Worm (Caenorhabditis elegans) whole organism, young adult: ENCODE results near the gene gpa-8.

ENCODE experiments used
- C06A6.2 ChIP-seq: fragments of 200-800 bp; sonication (Bioruptor generic); conservative IDR thresholded peaks from 2 replicates; pipeline ENCODE4 v1.3.6; 2022; ENCODE audit warnings: missing genetic modification characterization, missing compliant biosample characterization
- C17E4.6 ChIP-seq: fragments of 200-800 bp; sonication (Bioruptor generic); IDR thresholded peaks from 2 replicates; pipeline ENCODE4 v1.3.6; 2022; ENCODE audit warnings: missing genetic modification reagents, missing genetic modification characterization, missing compliant biosample characterization
- F23B12.7 ChIP-seq: sonication (generic microtip); optimal IDR thresholded peaks from 2 replicates; lab custom pipeline; 2017; ENCODE audit warnings: missing genetic modification characterization, mild to moderate bottlenecking, missing compliant biosample characterization, antibody characterized with exemption, moderate library complexity; ENCODE audit not compliant: insufficient read depth
- bed-2 ChIP-seq: fragments of 200-800 bp; sonication (Bioruptor generic); IDR thresholded peaks from 2 replicates; pipeline ENCODE4 v1.3.6; 2022; ENCODE audit warnings: missing genetic modification reagents, missing genetic modification characterization, missing compliant biosample characterization
- chd-7 ChIP-seq: sonication (generic microtip); optimal IDR thresholded peaks from 2 replicates; lab custom pipeline; 2016; ENCODE audit warnings: mild to moderate bottlenecking, missing genetic modification characterization, moderate library complexity, missing compliant biosample characterization
- dox-1 ChIP-seq: fragments of 200-800 bp; sonication (Bioruptor generic); IDR thresholded peaks from 2 replicates; pipeline ENCODE4 v1.3.6; 2022; ENCODE audit warnings: missing genetic modification reagents, missing genetic modification characterization, missing compliant biosample characterization
- dpl-1 ChIP-seq: fragments of 150-350 bp; optimal IDR thresholded peaks from 2 replicates; lab custom pipeline; 2014; ENCODE audit warnings: missing biosample characterization, missing genetic modification reagents, missing genetic modification characterization
- ets-4 ChIP-seq: fragments of 200-800 bp; sonication (Bioruptor generic); optimal IDR thresholded peaks from 2 replicates; lab custom pipeline; 2018; ENCODE audit warnings: mild to moderate bottlenecking, missing genetic modification characterization, missing compliant biosample characterization
- lin-26 ChIP-seq: fragments of 200-800 bp; sonication (Bioruptor generic); IDR thresholded peaks from 2 replicates; pipeline ENCODE4 v1.3.6; 2022; ENCODE audit warnings: missing genetic modification reagents, missing genetic modification characterization, missing compliant biosample characterization
- mcd-1 ChIP-seq: fragments of 200-800 bp; sonication (Bioruptor generic); IDR thresholded peaks from 2 replicates; pipeline ENCODE4 v1.3.6; 2022; ENCODE audit warnings: missing genetic modification reagents, missing genetic modification characterization, missing compliant biosample characterization
- nfyb-1 ChIP-seq: fragments of 200-800 bp; sonication (Bioruptor generic); IDR thresholded peaks from 2 replicates; pipeline ENCODE4 v1.3.6; 2022; ENCODE audit warnings: missing genetic modification reagents, missing genetic modification characterization, missing compliant biosample characterization
- nhr-90 ChIP-seq: sonication (generic microtip); optimal IDR thresholded peaks from 2 replicates; lab custom pipeline; 2016; ENCODE audit warnings: missing genotype, mild to moderate bottlenecking, missing genetic modification characterization, missing compliant biosample characterization
- tbp1 ChIP-seq: fragments of 200-800 bp; sonication (Bioruptor generic); optimal IDR thresholded peaks from 2 replicates; lab custom pipeline; 2018; ENCODE audit warnings: mild to moderate bottlenecking, missing genetic modification characterization, missing compliant biosample characterization

DNA sequence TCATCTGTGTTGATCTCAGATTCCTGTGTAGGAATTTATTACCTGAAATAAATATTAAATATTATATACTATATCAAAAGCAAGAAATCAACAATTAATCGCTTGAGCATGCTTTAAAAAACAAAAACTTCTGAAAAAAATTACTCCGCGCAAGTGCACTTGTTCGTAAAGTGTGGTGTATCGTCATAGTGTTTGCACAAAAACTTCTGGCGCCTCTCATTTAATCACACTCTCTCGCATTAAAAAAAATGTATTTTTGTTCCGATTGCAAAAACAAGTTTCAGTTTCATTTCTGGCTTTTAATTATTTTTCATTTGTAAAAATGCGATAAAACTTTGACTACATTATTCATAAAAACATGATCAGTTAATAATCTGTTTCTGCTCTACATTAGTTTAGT lies 41.2 kb downstream of the gpa-8 start, which contains the start of the genes C14C10.10 and ril-2:
- TF ChIP-seq dpl-1 (GFP tag; lab: Kevin White, UChicago): no peak
- no peak for TF ChIP-seq C06A6.2
- TF ChIP-seq mcd-1 (GFP tag; lab: Robert Waterston, UW): no peak
- TF ChIP-seq F23B12.7 (tag; lab: Kevin White, UChicago): no peak
- TF ChIP-seq dox-1 (GFP tag; lab: Robert Waterston, UW): no peak
- TF ChIP-seq tbp1 (GFP tag; lab: Kevin White, UChicago): no peak
- TF ChIP-seq nhr-90 (tag; lab: Kevin White, UChicago): no peak
- TF ChIP-seq ets-4 (GFP tag; lab: Kevin White, UChicago): no peak
- no peak for TF ChIP-seq chd-7 (tag; lab: Kevin White, UChicago)
- no peak for TF ChIP-seq nfyb-1
- TF ChIP-seq C17E4.6 (GFP tag; lab: Robert Waterston, UW): no peak
- no peak for TF ChIP-seq bed-2 (GFP tag; lab: Robert Waterston, UW)
- TF ChIP-seq lin-26 (GFP tag; lab: Robert Waterston, UW): no peak
